Fruit fly (Drosophila melanogaster) whole organism, wandering third instar larva: ENCODE measurements around the gene CAH8.

ENCODE experiments used
- Dfd ChIP-seq: fragments of >200 bp; optimal IDR thresholded peaks from 2 replicates; lab custom pipeline; 2017; ENCODE audit warnings: missing biosample characterization, missing genetic modification characterization
- Hr78 ChIP-seq: fragments of >200 bp; optimal IDR thresholded peaks from 2 replicates; lab custom pipeline; 2017; ENCODE audit warnings: missing biosample characterization, missing genetic modification characterization
- Hr83 ChIP-seq: fragments of 200-300 bp; sonication (Bioruptor generic); optimal IDR thresholded peaks from 2 replicates; lab custom pipeline; 2016; ENCODE audit warnings: missing biosample characterization, mild to moderate bottlenecking, missing genetic modification characterization, moderate library complexity; ENCODE audit not compliant: poor library complexity, severe bottlenecking
- OdsH ChIP-seq: fragments of 200-800 bp; sonication (Bioruptor generic); optimal IDR thresholded peaks from 2 replicates; lab custom pipeline; 2016; ENCODE audit warnings: missing biosample characterization, mild to moderate bottlenecking, missing genetic modification characterization
- Sp1 ChIP-seq: fragments of 200-800 bp; sonication (Bioruptor generic); optimal IDR thresholded peaks from 3 replicates; lab custom pipeline; 2019; ENCODE audit warnings: missing biosample characterization, mild to moderate bottlenecking, missing genetic modification characterization, moderate library complexity
- br ChIP-seq: fragments of 200-800 bp; sonication (Bioruptor generic); optimal IDR thresholded peaks from 2 replicates; lab custom pipeline; 2016; ENCODE audit warnings: missing biosample characterization, missing genetic modification characterization
- fru ChIP-seq: fragments of 200-800 bp; sonication (Bioruptor generic); optimal IDR thresholded peaks from 3 replicates; lab custom pipeline; 2016; ENCODE audit warnings: missing biosample characterization, mild to moderate bottlenecking, missing genetic modification characterization
- jim ChIP-seq: fragments of 175-275, 200-325 bp; sonication (Bioruptor generic); optimal IDR thresholded peaks from 2 replicates; lab custom pipeline; 2016; ENCODE audit warnings: missing biosample characterization, mild to moderate bottlenecking, missing genetic modification characterization
- pan ChIP-seq: fragments of >200 bp; optimal IDR thresholded peaks from 2 replicates; lab custom pipeline; 2017
- psq ChIP-seq: fragments of 200-800 bp; sonication (Bioruptor generic); optimal IDR thresholded peaks from 3 replicates; lab custom pipeline; 2017; ENCODE audit warnings: missing biosample characterization, mild to moderate bottlenecking, missing genetic modification characterization, moderate library complexity
- tai ChIP-seq: sonication (Bioruptor generic); optimal IDR thresholded peaks from 2 replicates; lab custom pipeline; 2016; ENCODE audit warnings: missing biosample characterization, missing genetic modification characterization

DNA sequence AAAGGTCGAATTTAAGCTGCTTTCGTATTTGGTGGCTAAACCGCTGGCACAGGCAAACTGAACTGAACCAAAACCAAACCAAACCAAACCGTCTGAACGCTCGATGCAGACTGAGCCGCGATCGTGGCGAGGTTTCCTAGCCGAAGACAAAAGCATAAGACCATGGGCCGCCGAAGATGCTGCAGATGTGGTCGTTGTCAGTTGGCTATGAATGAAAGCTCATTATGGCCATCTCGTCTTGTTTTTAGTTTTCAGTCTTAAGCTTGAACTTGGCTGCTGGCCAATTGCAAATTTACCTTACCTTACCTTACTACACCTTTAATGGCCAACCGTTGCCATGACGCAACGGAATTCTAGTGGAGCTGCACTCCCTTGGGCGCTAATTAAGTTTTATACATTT is 46.5 kb upstream of the CAH8 start, which contains the start of gene CG13847:
- TF ChIP-seq Dfd = no peak
- TF ChIP-seq OdsH (GFP tag; lab: Kevin White, UChicago) = no peak
- no peak for TF ChIP-seq Hr78 (GFP tag; lab: Kevin White, UChicago)
- TF ChIP-seq br = no peak
- TF ChIP-seq psq (GFP tag; lab: Kevin White, UChicago) = no peak
- TF ChIP-seq fru (GFP tag; lab: Kevin White, UChicago) = no peak
- no peak for TF ChIP-seq jim (GFP tag; lab: Kevin White, UChicago)
- no peak for TF ChIP-seq pan (lab: Kevin White, UChicago)
- TF ChIP-seq tai = no peak
- TF ChIP-seq Hr83 (GFP tag; lab: Kevin White, UChicago) = no peak
- TF ChIP-seq Sp1 (GFP tag; lab: Kevin White, UChicago) = no peak
